Fruit fly (Drosophila melanogaster): Measurements from ENCODE around the gene sta.

Gene sta

DNA sequence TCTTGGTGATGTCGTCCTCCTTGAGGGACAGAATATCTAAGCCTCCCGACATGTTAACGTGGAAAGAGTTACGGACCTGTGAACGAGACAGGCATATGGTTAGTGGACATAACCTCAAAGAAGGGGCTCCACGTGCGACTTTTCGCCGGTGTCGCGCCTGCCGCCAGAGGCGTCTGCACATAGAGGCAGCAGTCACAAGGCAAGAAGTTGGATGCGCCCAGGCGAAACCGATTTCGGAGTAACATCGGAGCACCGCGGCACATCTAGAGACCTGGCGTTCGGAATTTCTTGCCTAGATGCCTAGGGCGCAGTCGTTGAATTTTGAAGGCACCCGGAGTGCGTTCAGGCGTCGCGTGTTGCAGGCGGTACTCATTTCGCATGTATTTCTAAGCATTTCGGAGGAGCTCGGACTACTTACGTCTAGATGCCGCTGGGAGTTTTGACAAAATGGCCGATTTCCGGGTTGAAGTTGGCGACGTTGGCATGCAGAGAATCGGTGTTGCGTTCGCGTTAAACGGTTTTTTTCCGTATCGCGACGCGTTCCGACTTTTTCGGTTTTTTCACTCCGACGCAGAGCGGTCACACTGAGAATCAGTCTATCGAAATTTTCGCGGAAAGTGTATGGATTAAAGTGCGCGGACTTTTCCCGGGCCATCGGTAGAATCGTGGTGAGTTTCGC lies at the start of gene sta, which contains the start of gene inc (continued):
- TF ChIP-seq Sox102F (GFP tag; optimal IDR thresholded peaks at IDR 0.05) (no peak), lilli (GFP tag; optimal IDR thresholded peaks at IDR 0.05) (peak; percentile 65), lmd (GFP tag; IDR thresholded peaks at IDR 0.05) (peak; percentile 32; the same call in 1 of the 2 replicates), croc (GFP tag; conservative IDR thresholded peaks at IDR 0.05) (no peak; the same call in 2 of the 3 replicates), lola (GFP tag; optimal IDR thresholded peaks at IDR 0.05) (no peak), CG2678 (tag; optimal IDR thresholded peaks at IDR 0.05) (peak; percentile 65), cwo (GFP tag; optimal IDR thresholded peaks at IDR 0.05) (peak; percentile 42), CG1602 (GFP tag; optimal IDR thresholded peaks at IDR 0.05) (no peak), tap (tag; optimal IDR thresholded peaks at IDR 0.05) (peak; percentile 35), CG10565 (GFP tag; optimal IDR thresholded peaks at IDR 0.05) (no peak), wdn (GFP tag; IDR thresholded peaks at IDR 0.05) (peak; percentile 33; the same call in 1 of the 2 replicates), CG5953 (GFP tag; IDR thresholded peaks at IDR 0.05) (no peak), MESR4 (GFP tag; optimal IDR thresholded peaks at IDR 0.05) (peak; percentile 96), nerfin-2 (GFP tag; IDR thresholded peaks at IDR 0.05; ENCODE audit: partially characterized antibody) (no peak), HLH54F (GFP tag; optimal IDR thresholded peaks at IDR 0.05) (peak; percentile 28), CG7556 (GFP tag; optimal IDR thresholded peaks at IDR 0.05) (peak; percentile 60), ranshi (GFP tag; IDR thresholded peaks at IDR 0.05) (peak; percentile 52; the same call in 1 of the 2 replicates), chinmo (GFP tag; IDR thresholded peaks at IDR 0.05; ENCODE audit: partially characterized antibody) (peak; percentile 69; the same call in 2 of the 4 replicates), CG4282 (GFP tag; optimal IDR thresholded peaks at IDR 0.05) (no peak), bigmax (GFP tag; optimal IDR thresholded peaks at IDR 0.05) (peak; percentile 92), CG15514 (GFP tag; optimal IDR thresholded peaks at IDR 0.05) (peak; percentile 89), CG4707 (GFP tag; optimal IDR thresholded peaks at IDR 0.05) (peak; percentile 52), CG3847 (GFP tag; IDR thresholded peaks at IDR 0.05) (peak; percentile 68), her (GFP tag; optimal IDR thresholded peaks at IDR 0.05) (peak; percentile 83), CG17385 (GFP tag; optimal IDR thresholded peaks at IDR 0.05) (peak; percentile 72), Side (GFP tag; optimal IDR thresholded peaks at IDR 0.05) (peak; percentile 84), Gsc (GFP tag; IDR thresholded peaks at IDR 0.05) (no peak), dmrt11E (tag; optimal IDR thresholded peaks at IDR 0.05) (peak; percentile 37), Antp (GFP tag; optimal IDR thresholded peaks at IDR 0.05) (peak; percentile 31), Hr78 (GFP tag; optimal IDR thresholded peaks at IDR 0.05) (no peak), tio (GFP tag; optimal IDR thresholded peaks at IDR 0.05) (no peak), CG17359 (tag; optimal IDR thresholded peaks at IDR 0.05) (peak; percentile 67), gsb (GFP tag; IDR thresholded peaks at IDR 0.05) (no peak; the same call in 1 of the 2 replicates), Hr39 (optimal IDR thresholded peaks at IDR 0.05) (no peak), CG3726 (GFP tag; IDR thresholded peaks at IDR 0.05) (no peak), CG6854 (GFP tag; optimal IDR thresholded peaks at IDR 0.05) (peak; percentile 75), sd (tag; optimal IDR thresholded peaks at IDR 0.05) (peak; percentile 78), jing (GFP tag; optimal IDR thresholded peaks at IDR 0.05) (no peak), CG15073 (GFP tag; optimal IDR thresholded peaks at IDR 0.05) (no peak), CG13894 (tag; optimal IDR thresholded peaks at IDR 0.05) (peak; percentile 72), CG2120 (GFP tag; optimal IDR thresholded peaks at IDR 0.05) (peak; percentile 60), chif (GFP tag; optimal IDR thresholded peaks at IDR 0.05) (peak; percentile 38 to 44)
